Worm (Caenorhabditis elegans) whole organism, L4 larva: ENCODE data around the gene clec-136.

Source experiments
- D1046.2 ChIP-seq: fragments of 200-800 bp; sonication (Bioruptor generic); IDR thresholded peaks from 2 replicates; pipeline ENCODE4 v1.3.6; 2022; ENCODE audit warnings: missing genetic modification characterization, missing compliant biosample characterization
- Y48G9A.11 ChIP-seq: fragments of 200-800 bp; sonication (Bioruptor generic); IDR thresholded peaks from 2 replicates; pipeline ENCODE4 v1.3.6; 2022; ENCODE audit warnings: missing genetic modification reagents, missing genetic modification characterization, missing compliant biosample characterization
- Y5F2A.4 ChIP-seq: fragments of 200-800 bp; sonication (Bioruptor generic); optimal IDR thresholded peaks from 2 replicates; lab custom pipeline; 2018; ENCODE audit warnings: mild to moderate bottlenecking, missing genetic modification characterization, missing compliant biosample characterization
- arid-1 ChIP-seq: fragments of 200-800 bp; sonication (Bioruptor generic); conservative IDR thresholded peaks from 2 replicates; pipeline ENCODE4 v1.3.6; 2022; ENCODE audit warnings: missing genetic modification reagents, missing genetic modification characterization, missing compliant biosample characterization
- ceh-82 ChIP-seq: sonication (generic microtip); optimal IDR thresholded peaks from 2 replicates; lab custom pipeline; 2017; ENCODE audit warnings: missing biosample characterization, missing genetic modification characterization
- ces-1 ChIP-seq: fragments of 150-350 bp; sonication (generic microtip); optimal IDR thresholded peaks from 4 replicates; lab custom pipeline; 2014; ENCODE audit warnings: missing biosample characterization, missing genetic modification reagents, missing genetic modification characterization
- ctbp-1 ChIP-seq: fragments of 200-800 bp; sonication (Bioruptor generic); IDR thresholded peaks from 2 replicates; pipeline ENCODE4 v1.3.6; 2022; ENCODE audit warnings: missing genetic modification reagents, missing genetic modification characterization, missing compliant biosample characterization
- daf-16 ChIP-seq, 3 experiments: sonication (generic microtip); optimal IDR thresholded peaks; 2 replicates each; lab custom pipeline; 2016 to 2017; ENCODE audit warnings: missing genetic modification characterization in 3 of 3, missing genetic modification reagents in 3 of 3, mild to moderate bottlenecking in 2 of 3, missing compliant biosample characterization in 2 of 3, missing biosample characterization in 1 of 3, moderate library complexity in 1 of 3
- daf-19 ChIP-seq: fragments of 200-800 bp; sonication (Bioruptor generic); conservative IDR thresholded peaks from 2 replicates; pipeline ENCODE4 v1.3.6; 2022; ENCODE audit warnings: missing genetic modification characterization, missing compliant biosample characterization
- dmd-6 ChIP-seq: fragments of 200-800 bp; sonication (Bioruptor generic); IDR thresholded peaks from 2 replicates; pipeline ENCODE4 v1.3.6; 2022; ENCODE audit warnings: missing genetic modification reagents, missing genetic modification characterization, missing compliant biosample characterization
- fos-1 ChIP-seq: fragments of 150-350 bp; optimal IDR thresholded peaks from 2 replicates; lab custom pipeline; 2014; ENCODE audit warnings: missing biosample characterization, missing genetic modification characterization
- hlh-11 ChIP-seq: fragments of 200-800 bp; sonication (Bioruptor generic); optimal IDR thresholded peaks from 2 replicates; lab custom pipeline; 2018; ENCODE audit warnings: mild to moderate bottlenecking, missing genetic modification characterization, missing compliant biosample characterization
- lim-7 ChIP-seq: fragments of 200-800 bp; sonication (Bioruptor generic); IDR thresholded peaks from 2 replicates; pipeline ENCODE4 v1.3.6; 2022; ENCODE audit warnings: missing genetic modification characterization, missing compliant biosample characterization
- lin-1 ChIP-seq: fragments of 200-800 bp; sonication (Bioruptor generic); IDR thresholded peaks from 2 replicates; pipeline ENCODE4 v1.3.6; 2022; ENCODE audit warnings: missing genetic modification reagents, missing genetic modification characterization, missing compliant biosample characterization
- lin-38 ChIP-seq: fragments of 200-800 bp; sonication (Bioruptor generic); IDR thresholded peaks from 2 replicates; pipeline ENCODE4 v1.3.6; 2022; ENCODE audit warnings: missing genetic modification reagents, missing genetic modification characterization, missing compliant biosample characterization
- madf-5 ChIP-seq, 2 experiments: fragments of 200-800 bp; sonication (Bioruptor generic); IDR thresholded peaks; 2 replicates each; pipeline ENCODE4 v1.3.6; 2022; ENCODE audit warnings: missing compliant biosample characterization in 2 of 2, missing genetic modification characterization in 2 of 2
- mdl-1 ChIP-seq, 2 experiments: fragments of 150-350 bp in 1 of 2; sonication (generic microtip) in 1 of 2; optimal IDR thresholded peaks; 2 replicates each; lab custom pipeline; 2014 to 2017; ENCODE audit warnings: missing biosample characterization in 2 of 2, missing genetic modification characterization in 2 of 2
- mdt-29 ChIP-seq: fragments of 200-800 bp; sonication (Bioruptor generic); IDR thresholded peaks from 2 replicates; pipeline ENCODE4 v1.3.6; 2022; ENCODE audit warnings: missing genetic modification reagents, missing genetic modification characterization, missing compliant biosample characterization
- mxl-3 ChIP-seq: fragments of 200-800 bp; sonication (Bioruptor generic); optimal IDR thresholded peaks from 2 replicates; lab custom pipeline; 2018; ENCODE audit warnings: mild to moderate bottlenecking, missing genetic modification characterization, missing compliant biosample characterization
- nhr-10 ChIP-seq: fragments of 150-350 bp; optimal IDR thresholded peaks from 2 replicates; lab custom pipeline; 2014; ENCODE audit warnings: missing biosample characterization, missing genetic modification characterization
- nhr-28 ChIP-seq: fragments of 150-350 bp; optimal IDR thresholded peaks from 2 replicates; lab custom pipeline; 2014; ENCODE audit warnings: missing biosample characterization, missing genetic modification characterization
- nhr-48 ChIP-seq: sonication (generic microtip); optimal IDR thresholded peaks from 2 replicates; lab custom pipeline; 2016; ENCODE audit warnings: mild to moderate bottlenecking, missing genetic modification characterization, missing compliant biosample characterization
- pqm-1 ChIP-seq: sonication (generic microtip); optimal IDR thresholded peaks from 2 replicates; lab custom pipeline; 2017; ENCODE audit warnings: missing biosample characterization, missing genetic modification characterization
- snpc-1.2 ChIP-seq: fragments of 200-800 bp; sonication (Bioruptor generic); IDR thresholded peaks from 2 replicates; pipeline ENCODE4 v1.3.6; 2022; ENCODE audit warnings: missing genetic modification reagents, missing genetic modification characterization, missing compliant biosample characterization
- spr-1 ChIP-seq: sonication (generic microtip); optimal IDR thresholded peaks from 2 replicates; lab custom pipeline; 2016; ENCODE audit warnings: mild to moderate bottlenecking, missing genetic modification characterization, missing compliant biosample characterization
- unc-62 ChIP-seq, 3 experiments: fragments of 150-350 bp in 1 of 3; sonication (generic microtip); optimal IDR thresholded peaks in 2 of 3; peaks in 1 of 3; 1 replicate in 1 of 3; 2 replicates in 2 of 3; lab custom pipeline; 2014 to 2017; ENCODE audit warnings: missing biosample characterization in 3 of 3, missing genetic modification characterization in 3 of 3, missing genetic modification reagents in 3 of 3, missing genotype in 1 of 3
- vab-7 ChIP-seq: fragments of 200-800 bp; sonication (Bioruptor generic); IDR thresholded peaks from 2 replicates; pipeline ENCODE4 v1.3.6; 2022; ENCODE audit warnings: missing genetic modification reagents, missing genetic modification characterization, missing compliant biosample characterization
- zfp-3 ChIP-seq: fragments of 200-800 bp; sonication (Bioruptor generic); conservative IDR thresholded peaks from 2 replicates; pipeline ENCODE4 v1.3.6; 2022; ENCODE audit warnings: missing genetic modification reagents, missing genetic modification characterization, missing compliant biosample characterization

Gene clec-136

DNA sequence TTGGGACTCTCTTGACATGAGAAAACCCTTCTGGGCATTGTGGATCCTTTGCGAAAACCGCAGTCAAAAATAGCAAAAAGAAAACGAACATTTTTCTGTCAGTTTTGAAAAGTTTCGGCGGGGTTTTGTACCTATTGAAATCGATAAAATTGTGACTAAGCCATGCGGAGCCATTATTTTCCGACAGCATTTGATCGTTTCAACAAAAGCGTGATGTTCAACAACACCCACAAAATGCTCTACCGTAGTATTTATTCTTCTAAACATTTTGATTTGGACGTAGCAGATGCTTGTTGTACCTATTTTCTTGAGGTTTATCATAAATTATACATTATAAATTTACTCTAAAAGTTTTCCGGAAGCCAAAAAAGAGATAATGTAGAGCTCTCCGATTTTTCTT is at the start of gene clec-136:
Gene clec-136 (minus strand): TSS at position 101 of the 400 bp plus-strand sequence.
- no peak for TF ChIP-seq mxl-3 (GFP tag; lab: Kevin White, UChicago)
- no peak for TF ChIP-seq lim-7 (GFP tag; lab: Robert Waterston, UW)
- TF ChIP-seq Y5F2A.4, result no peak
- no peak for TF ChIP-seq pqm-1 (tag; lab: Kevin White, UChicago)
- TF ChIP-seq zfp-3 (GFP tag; lab: Robert Waterston, UW), result no peak
- no peak for TF ChIP-seq spr-1 (tag; lab: Kevin White, UChicago)
- TF ChIP-seq lin-1 (GFP tag; lab: Robert Waterston, UW), result no peak
- TF ChIP-seq arid-1 (GFP tag; lab: Robert Waterston, UW), result no peak
- TF ChIP-seq D1046.2 (GFP tag; lab: Robert Waterston, UW), result no peak
- TF ChIP-seq daf-16 (GFP tag; optimal IDR thresholded peaks at IDR 0.05; lab: Kevin White, UChicago), result no peak
- no peak for TF ChIP-seq daf-16 (tag; optimal IDR thresholded peaks at IDR 0.05; lab: Kevin White, UChicago)
- TF ChIP-seq, all 104 proteins: peak for 0

DNA sequence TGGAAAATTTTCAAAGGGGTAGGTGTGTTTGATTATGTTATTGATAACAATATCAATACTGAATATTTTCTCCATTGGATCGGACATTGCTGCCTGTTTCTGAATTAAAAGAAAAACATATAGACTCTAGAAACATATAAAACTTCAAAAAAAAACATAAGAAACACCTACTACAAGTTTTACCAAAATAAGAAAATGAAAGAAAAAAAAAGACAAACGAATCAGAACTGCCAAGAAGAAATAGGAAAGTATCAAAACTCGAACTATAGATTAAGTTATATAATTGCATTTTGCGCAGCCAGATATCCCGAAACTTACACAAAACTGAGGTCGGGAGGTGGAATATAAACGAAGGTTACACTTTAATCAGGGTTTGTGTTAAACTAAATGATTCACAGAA is 49.0 kb upstream of the clec-136 start, which contains the start of gene T05A7.11:
Gene T05A7.11 (minus strand): TSS at position 101 of the 400 bp plus-strand sequence.
- no peak for TF ChIP-seq unc-62 (GFP tag; optimal IDR thresholded peaks at IDR 0.05 in 1 of 2; lab: Kevin White, UChicago)
- TF ChIP-seq unc-62 (tag; optimal IDR thresholded peaks at IDR 0.05; lab: Kevin White, UChicago), result no peak
- no peak for TF ChIP-seq lim-7 (GFP tag; lab: Robert Waterston, UW)
- no peak for TF ChIP-seq snpc-1.2 (GFP tag; lab: Robert Waterston, UW)
- TF ChIP-seq mdt-29 (GFP tag; lab: Robert Waterston, UW), result no peak
- no peak for TF ChIP-seq daf-16 (GFP tag; optimal IDR thresholded peaks at IDR 0.05; lab: Kevin White, UChicago)
- no peak for TF ChIP-seq daf-16 (tag; optimal IDR thresholded peaks at IDR 0.05; lab: Kevin White, UChicago)
- no peak for TF ChIP-seq madf-5 (GFP tag; IDR thresholded peaks at IDR 0.05; lab: Robert Waterston, UW)
- no peak for TF ChIP-seq Y5F2A.4
- no peak for TF ChIP-seq fos-1
- TF ChIP-seq, all 104 proteins: peak for 0

DNA sequence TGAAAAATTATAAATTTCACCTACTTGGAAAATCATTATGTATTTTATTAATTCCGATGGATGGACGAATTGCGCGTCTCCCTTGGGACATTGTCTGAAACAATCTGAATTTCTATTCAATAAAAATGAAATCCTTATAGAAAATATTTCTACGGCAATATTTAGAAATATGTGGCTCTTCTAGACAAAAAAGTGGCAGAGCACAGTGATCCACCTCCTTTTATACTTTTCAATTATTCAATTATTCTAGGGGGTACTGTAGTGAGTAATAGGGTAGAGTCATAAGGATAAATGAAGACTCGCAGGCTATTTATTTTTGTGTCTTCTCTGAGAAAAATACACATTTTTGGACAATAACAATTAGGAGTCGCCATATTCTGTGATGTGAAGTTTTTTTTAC is 46.8 kb upstream of the clec-136 start, which contains the start of gene T05A7.12:
Gene T05A7.12 (minus strand): TSS at position 101 of the 400 bp plus-strand sequence.
- TF ChIP-seq vab-7 (GFP tag; lab: Robert Waterston, UW), result no peak
- no peak for TF ChIP-seq snpc-1.2 (GFP tag; lab: Robert Waterston, UW)
- no peak for TF ChIP-seq ceh-82 (tag; lab: Kevin White, UChicago)
- TF ChIP-seq zfp-3 (GFP tag; lab: Robert Waterston, UW), result no peak
- TF ChIP-seq, all 104 proteins: peak for 0

DNA sequence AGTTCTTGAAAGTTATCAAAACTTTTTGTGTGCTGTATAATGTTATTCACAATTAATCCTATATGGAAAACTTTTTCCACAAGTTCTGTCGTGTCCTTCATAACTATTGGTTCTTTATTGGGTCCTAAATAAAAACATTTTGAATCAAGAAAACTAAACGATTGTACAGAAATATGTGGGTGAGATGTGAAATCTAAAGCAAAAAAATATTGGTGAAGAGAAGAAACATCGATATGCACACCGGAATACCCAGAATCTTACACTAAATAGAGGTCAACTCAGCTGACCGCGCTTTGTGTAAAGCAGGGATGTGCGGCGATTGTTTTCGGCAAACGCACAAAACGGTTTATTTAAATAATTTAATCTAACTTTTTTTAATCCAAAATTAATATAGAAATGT is 44.9 kb upstream of the clec-136 start, which contains the start of gene T05A7.13:
Gene T05A7.13 (minus strand): TSS at position 101 of the 400 bp plus-strand sequence.
- no peak for TF ChIP-seq ces-1 (GFP tag; lab: Kevin White, UChicago)
- TF ChIP-seq madf-5 (GFP tag; IDR thresholded peaks at IDR 0.05; lab: Robert Waterston, UW), result no peak
- no peak for TF ChIP-seq nhr-10 (tag; lab: Kevin White, UChicago)
- no peak for TF ChIP-seq nhr-28 (tag; lab: Kevin White, UChicago)
- no peak for TF ChIP-seq arid-1 (GFP tag; lab: Robert Waterston, UW)

- TF ChIP-seq lin-38 (GFP tag; lab: Robert Waterston, UW) (no peak), hlh-11 (tag; lab: Kevin White, UChicago) (no peak), lin-1 (GFP tag; lab: Robert Waterston, UW) (no peak), D1046.2 (GFP tag; lab: Robert Waterston, UW) (no peak)
These were observed 41.9 kb upstream of the clec-136 start for ce11 chrII:4658245-4658644.

DNA sequence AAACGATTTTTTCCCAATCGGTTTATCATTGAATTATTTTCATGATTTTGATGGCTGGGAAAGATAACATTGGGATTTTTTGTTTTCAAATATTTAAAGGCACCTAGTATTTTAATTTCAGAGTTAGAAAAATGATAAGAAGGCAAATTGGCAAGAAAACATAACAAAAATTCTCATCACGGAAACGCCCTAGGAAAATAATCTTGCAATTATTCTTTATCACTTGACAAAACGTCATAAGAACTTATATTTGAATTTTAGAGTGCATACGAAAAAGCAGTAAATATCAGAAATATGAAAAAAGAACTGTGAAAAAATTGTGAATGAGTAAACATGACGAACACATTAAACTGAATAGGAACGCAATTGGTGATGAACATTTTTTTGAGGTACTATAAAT is 41.0 kb upstream of the clec-136 start:
- no peak for TF ChIP-seq daf-16 (GFP tag; optimal IDR thresholded peaks at IDR 0.05; lab: Kevin White, UChicago)
- TF ChIP-seq daf-16 (tag; optimal IDR thresholded peaks at IDR 0.05; lab: Kevin White, UChicago), result peak; percentile 83
- no peak for TF ChIP-seq mdl-1 (tag; optimal IDR thresholded peaks at IDR 0.05; lab: Kevin White, UChicago)

ce11 chrII:4655834-4656233 is 39.5 kb upstream of the clec-136 start, which contains the start of gene fut-6:
fut-6 (minus strand) TSS chrII:4655934.
- TF ChIP-seq daf-19 (GFP tag; lab: Robert Waterston, UW) (no peak), dmd-6 (no peak), nhr-48 (tag; lab: Kevin White, UChicago) (no peak), ctbp-1 (no peak), Y48G9A.11 (GFP tag; lab: Robert Waterston, UW) (no peak), nhr-10 (tag; lab: Kevin White, UChicago) (no peak)
